Worm (Caenorhabditis elegans): ENCODE results near the gene sdz-36.

DNA sequence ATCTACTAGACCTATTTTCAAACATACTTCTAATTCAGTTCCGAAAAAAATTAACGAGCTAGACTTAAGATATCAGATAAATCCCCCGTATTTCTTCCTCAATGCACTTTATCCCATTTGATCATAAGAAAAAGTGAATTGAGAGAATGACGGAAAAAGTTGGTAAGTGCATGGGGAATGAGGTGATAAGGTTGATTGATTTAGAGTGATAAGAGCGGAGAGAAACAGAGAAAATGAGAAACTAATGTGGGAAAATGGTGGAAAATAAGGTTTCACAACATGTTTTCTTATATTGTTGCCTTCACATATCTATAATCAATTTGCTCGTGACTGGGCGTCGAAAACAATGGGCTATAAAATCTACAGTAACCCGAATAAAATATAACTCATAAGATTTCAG lies 45.0 kb downstream of the sdz-36 start:
- TF ChIP-seq unc-62 (GFP tag; optimal IDR thresholded peaks at IDR 0.05 in 1 of 2): no peak
- TF ChIP-seq unc-62 (tag; optimal IDR thresholded peaks at IDR 0.05): no peak
- no peak for TF ChIP-seq mdl-1 (tag; optimal IDR thresholded peaks at IDR 0.05)
- no peak for TF ChIP-seq lim-7 (GFP tag; IDR thresholded peaks at IDR 0.05)
- no peak for TF ChIP-seq lin-13 (GFP tag; optimal IDR thresholded peaks at IDR 0.05)
- no peak for TF ChIP-seq snpc-4 (tag; optimal IDR thresholded peaks at IDR 0.05)
- no peak for TF ChIP-seq F10B5.3 (tag; optimal IDR thresholded peaks at IDR 0.05)

All from whole organism, L4 larva.